Worm (Caenorhabditis elegans): ENCODE measurements around the gene K05F1.8.

ce11 chrII:5785504-5785903 is 13.9 kb downstream of the K05F1.8 start:
- TF ChIP-seq fos-1 (tag; optimal IDR thresholded peaks at IDR 0.05) (no peak), lin-15B (tag; optimal IDR thresholded peaks at IDR 0.05) (no peak), hif-1 (tag; optimal IDR thresholded peaks at IDR 0.05) (no peak), lin-29 (GFP tag; IDR thresholded peaks at IDR 0.05) (no peak), mxl-3 (GFP tag; optimal IDR thresholded peaks at IDR 0.05) (no peak), unc-39 (tag; optimal IDR thresholded peaks at IDR 0.05) (no peak), zip-11 (GFP tag; IDR thresholded peaks at IDR 0.05) (no peak), lsy-2 (tag; optimal IDR thresholded peaks at IDR 0.05) (no peak), ama-1 (optimal IDR thresholded peaks at IDR 0.05) (no peak), lir-3 (tag; optimal IDR thresholded peaks at IDR 0.05) (no peak), ZK337.2 (GFP tag; IDR thresholded peaks at IDR 0.05) (no peak), daf-16 (GFP tag; optimal IDR thresholded peaks at IDR 0.05) (no peak), daf-16 (tag; optimal IDR thresholded peaks at IDR 0.05) (no peak), pha-4 (GFP tag; IDR thresholded peaks at IDR 0.05) (no peak), pha-4 (tag; optimal IDR thresholded peaks at IDR 0.05) (no peak), snpc-1.2 (GFP tag; IDR thresholded peaks at IDR 0.05) (no peak)

Measured in whole organism, L4 larva.